Worm (Caenorhabditis elegans) whole organism, L4 larva: ENCODE data around the gene glp-1.

Experiments used
- F10B5.3 ChIP-seq: sonication (generic microtip); optimal IDR thresholded peaks from 2 replicates; lab custom pipeline; 2016; ENCODE audit warnings: mild to moderate bottlenecking, missing genetic modification characterization, missing compliant biosample characterization
- F26F4.8 ChIP-seq: fragments of 200-800 bp; sonication (Bioruptor generic); conservative IDR thresholded peaks from 2 replicates; pipeline ENCODE4 v1.3.6; 2022; ENCODE audit warnings: missing genetic modification characterization, missing compliant biosample characterization
- F44E2.7 ChIP-seq: fragments of 200-800 bp; sonication (Bioruptor generic); IDR thresholded peaks from 2 replicates; pipeline ENCODE4 v2.1.2; 2022; ENCODE audit warnings: missing genetic modification characterization, missing compliant biosample characterization
- T20F7.1 ChIP-seq: fragments of 200-800 bp; sonication (Bioruptor generic); optimal IDR thresholded peaks from 2 replicates; lab custom pipeline; 2018; ENCODE audit warnings: mild to moderate bottlenecking, missing genetic modification characterization, missing compliant biosample characterization
- Y75B8A.6 ChIP-seq: fragments of 200-800 bp; sonication (Bioruptor generic); IDR thresholded peaks from 2 replicates; pipeline ENCODE4 v1.3.6; 2022; ENCODE audit warnings: missing genetic modification reagents, missing genetic modification characterization, missing compliant biosample characterization
- ZK337.2 ChIP-seq: fragments of 200-800 bp; sonication (Bioruptor generic); IDR thresholded peaks from 2 replicates; pipeline ENCODE4 v1.3.6; 2022; ENCODE audit warnings: missing genetic modification reagents, missing genetic modification characterization, missing compliant biosample characterization
- aly-2 ChIP-seq: sonication (generic microtip); optimal IDR thresholded peaks from 2 replicates; lab custom pipeline; 2018; ENCODE audit warnings: missing biosample characterization, missing genetic modification characterization
- arid-1 ChIP-seq: fragments of 200-800 bp; sonication (Bioruptor generic); conservative IDR thresholded peaks from 2 replicates; pipeline ENCODE4 v1.3.6; 2022; ENCODE audit warnings: missing genetic modification reagents, missing genetic modification characterization, missing compliant biosample characterization
- ceh-20 ChIP-seq: fragments of 200-800 bp; sonication (Bioruptor generic); IDR thresholded peaks from 2 replicates; pipeline ENCODE4 v1.3.6; 2022; ENCODE audit warnings: missing genetic modification reagents, missing genetic modification characterization, missing compliant biosample characterization
- ceh-44 ChIP-seq: fragments of 200-800 bp; sonication (Bioruptor generic); IDR thresholded peaks from 2 replicates; pipeline ENCODE4 v1.3.6; 2022; ENCODE audit warnings: missing genetic modification reagents, missing genetic modification characterization, missing compliant biosample characterization
- ctbp-1 ChIP-seq: fragments of 200-800 bp; sonication (Bioruptor generic); IDR thresholded peaks from 2 replicates; pipeline ENCODE4 v1.3.6; 2022; ENCODE audit warnings: missing genetic modification reagents, missing genetic modification characterization, missing compliant biosample characterization
- daf-12 ChIP-seq: fragments of 150-350 bp; optimal IDR thresholded peaks from 2 replicates; lab custom pipeline; 2014; ENCODE audit warnings: missing biosample characterization, missing genetic modification reagents, missing genetic modification characterization
- daf-16 ChIP-seq, 3 experiments: sonication (generic microtip); optimal IDR thresholded peaks; 2 replicates each; lab custom pipeline; 2016 to 2017; ENCODE audit warnings: missing genetic modification characterization in 3 of 3, missing genetic modification reagents in 3 of 3, mild to moderate bottlenecking in 2 of 3, missing compliant biosample characterization in 2 of 3, missing biosample characterization in 1 of 3, moderate library complexity in 1 of 3
- daf-8 ChIP-seq: fragments of 200-800 bp; sonication (Bioruptor generic); IDR thresholded peaks from 2 replicates; pipeline ENCODE4 v1.3.6; 2022; ENCODE audit warnings: missing genetic modification characterization, missing compliant biosample characterization
- dmd-6 ChIP-seq: fragments of 200-800 bp; sonication (Bioruptor generic); IDR thresholded peaks from 2 replicates; pipeline ENCODE4 v1.3.6; 2022; ENCODE audit warnings: missing genetic modification reagents, missing genetic modification characterization, missing compliant biosample characterization
- dve-1 ChIP-seq: sonication (generic microtip); optimal IDR thresholded peaks from 2 replicates; lab custom pipeline; 2017; ENCODE audit warnings: antibody characterized with exemption, mild to moderate bottlenecking, missing genetic modification characterization, missing compliant biosample characterization; ENCODE audit not compliant: insufficient read depth
- egl-27 ChIP-seq: sonication (generic microtip); optimal IDR thresholded peaks from 3 replicates; lab custom pipeline; 2017; ENCODE audit warnings: missing biosample characterization, missing genetic modification reagents, missing genetic modification characterization
- egl-43 ChIP-seq: fragments of 200-800 bp; sonication (Bioruptor generic); IDR thresholded peaks from 2 replicates; pipeline ENCODE4 v1.3.6; 2022; ENCODE audit warnings: missing genetic modification reagents, missing genetic modification characterization, missing compliant biosample characterization
- fkh-10 ChIP-seq: fragments of 150-350 bp; optimal IDR thresholded peaks from 2 replicates; lab custom pipeline; 2014; ENCODE audit warnings: missing biosample characterization, missing genetic modification reagents, missing genetic modification characterization
- gei-8 ChIP-seq: fragments of 200-800 bp; sonication (Bioruptor generic); optimal IDR thresholded peaks from 2 replicates; lab custom pipeline; 2018; ENCODE audit warnings: mild to moderate bottlenecking, missing genetic modification characterization, missing compliant biosample characterization
- hif-1 ChIP-seq, 2 experiments: sonication (generic microtip); optimal IDR thresholded peaks; 2 replicates each; lab custom pipeline; 2016 to 2017; ENCODE audit warnings: missing compliant biosample characterization in 2 of 2, missing genetic modification characterization in 2 of 2, missing genetic modification reagents in 2 of 2, missing genotype in 2 of 2, mild to moderate bottlenecking in 1 of 2
- hlh-30 ChIP-seq: sonication (generic microtip); optimal IDR thresholded peaks from 2 replicates; lab custom pipeline; 2017; ENCODE audit warnings: antibody characterized with exemption, mild to moderate bottlenecking, missing genetic modification characterization, missing compliant biosample characterization; ENCODE audit not compliant: insufficient read depth
- jun-1 ChIP-seq: fragments of 150-350 bp; optimal IDR thresholded peaks from 2 replicates; lab custom pipeline; 2014; ENCODE audit warnings: missing biosample characterization, missing genetic modification reagents, missing genetic modification characterization
- lin-1 ChIP-seq: fragments of 200-800 bp; sonication (Bioruptor generic); IDR thresholded peaks from 2 replicates; pipeline ENCODE4 v1.3.6; 2022; ENCODE audit warnings: missing genetic modification reagents, missing genetic modification characterization, missing compliant biosample characterization
- lin-29 ChIP-seq: fragments of 200-800 bp; sonication (Bioruptor generic); IDR thresholded peaks from 2 replicates; pipeline ENCODE4 v1.3.6; 2022; ENCODE audit warnings: missing genetic modification reagents, missing genetic modification characterization, missing compliant biosample characterization
- lin-38 ChIP-seq: fragments of 200-800 bp; sonication (Bioruptor generic); IDR thresholded peaks from 2 replicates; pipeline ENCODE4 v1.3.6; 2022; ENCODE audit warnings: missing genetic modification reagents, missing genetic modification characterization, missing compliant biosample characterization
- lin-39 ChIP-seq: fragments of 150-350 bp; optimal IDR thresholded peaks from 2 replicates; lab custom pipeline; 2014; ENCODE audit warnings: missing biosample characterization, missing genetic modification reagents, missing genetic modification characterization
- madf-9 ChIP-seq: fragments of 200-800 bp; sonication (Bioruptor generic); conservative IDR thresholded peaks from 2 replicates; pipeline ENCODE4 v1.3.6; 2022; ENCODE audit warnings: missing genetic modification reagents, missing genetic modification characterization, missing compliant biosample characterization
- mdl-1 ChIP-seq, 2 experiments: fragments of 150-350 bp in 1 of 2; sonication (generic microtip) in 1 of 2; optimal IDR thresholded peaks; 2 replicates each; lab custom pipeline; 2014 to 2017; ENCODE audit warnings: missing biosample characterization in 2 of 2, missing genetic modification characterization in 2 of 2
- mes-2 ChIP-seq: sonication (generic microtip); optimal IDR thresholded peaks from 2 replicates; lab custom pipeline; 2016; ENCODE audit warnings: missing genotype, mild to moderate bottlenecking, missing genetic modification characterization, missing compliant biosample characterization; ENCODE audit not compliant: poor library complexity, severe bottlenecking
- nhr-111 ChIP-seq: fragments of 200-800 bp; sonication (Bioruptor generic); optimal IDR thresholded peaks from 2 replicates; lab custom pipeline; 2018; ENCODE audit warnings: mild to moderate bottlenecking, missing genetic modification characterization, missing compliant biosample characterization
- nhr-237 ChIP-seq: sonication (generic microtip); optimal IDR thresholded peaks from 2 replicates; lab custom pipeline; 2017; ENCODE audit warnings: missing biosample characterization, missing genetic modification characterization
- nhr-42 ChIP-seq: fragments of 200-800 bp; sonication (Bioruptor generic); IDR thresholded peaks from 2 replicates; pipeline ENCODE4 v1.3.6; 2022; ENCODE audit warnings: missing genetic modification characterization, missing compliant biosample characterization
- nhr-48 ChIP-seq: sonication (generic microtip); optimal IDR thresholded peaks from 2 replicates; lab custom pipeline; 2016; ENCODE audit warnings: mild to moderate bottlenecking, missing genetic modification characterization, missing compliant biosample characterization
- nhr-77 ChIP-seq: fragments of 150-350 bp; optimal IDR thresholded peaks from 2 replicates; lab custom pipeline; 2014; ENCODE audit warnings: missing biosample characterization, missing genetic modification characterization
- pha-4 ChIP-seq, 2 experiments: fragments of 150-350 bp in 1 of 2; fragments of 200-800 bp in 1 of 2; sonication (Bioruptor generic) in 1 of 2; IDR thresholded peaks in 1 of 2; optimal IDR thresholded peaks in 1 of 2; 2 replicates each; pipeline versions ENCODE4 v1.3.6 to Lab custom; 2014 to 2022; ENCODE audit warnings: missing genetic modification characterization in 2 of 2, missing genetic modification reagents in 2 of 2, missing biosample characterization in 1 of 2, missing compliant biosample characterization in 1 of 2
- rbr-2 ChIP-seq: sonication (generic microtip); optimal IDR thresholded peaks from 2 replicates; lab custom pipeline; 2016; ENCODE audit warnings: missing genotype, missing genetic modification characterization, missing compliant biosample characterization
- saeg-2 ChIP-seq: fragments of 200-800 bp; sonication (Bioruptor generic); IDR thresholded peaks from 2 replicates; pipeline ENCODE4 v1.3.6; 2022; ENCODE audit warnings: missing genetic modification reagents, missing genetic modification characterization, missing compliant biosample characterization
- sdz-12 ChIP-seq: fragments of 200-800 bp; sonication (Bioruptor generic); optimal IDR thresholded peaks from 2 replicates; lab custom pipeline; 2018; ENCODE audit warnings: mild to moderate bottlenecking, missing genetic modification characterization, missing compliant biosample characterization
- set-16 ChIP-seq: fragments of 200-800 bp; sonication (Bioruptor generic); IDR thresholded peaks from 2 replicates; pipeline ENCODE4 v1.3.6; 2022; ENCODE audit warnings: missing genetic modification reagents, missing genetic modification characterization, missing compliant biosample characterization
- tag-97 ChIP-seq: fragments of 200-800 bp; sonication (Bioruptor generic); IDR thresholded peaks from 2 replicates; pipeline ENCODE4 v1.3.6; 2022; ENCODE audit warnings: missing genetic modification characterization, missing compliant biosample characterization
- tra-1 ChIP-seq: fragments of 200-800 bp; sonication (Bioruptor generic); IDR thresholded peaks from 2 replicates; pipeline ENCODE4 v1.3.6; 2022; ENCODE audit warnings: missing genetic modification reagents, missing genetic modification characterization, missing compliant biosample characterization
- unc-39 ChIP-seq: sonication (generic microtip); optimal IDR thresholded peaks from 2 replicates; lab custom pipeline; 2017; ENCODE audit warnings: missing biosample characterization, missing genetic modification characterization
- vab-7 ChIP-seq: fragments of 200-800 bp; sonication (Bioruptor generic); IDR thresholded peaks from 2 replicates; pipeline ENCODE4 v1.3.6; 2022; ENCODE audit warnings: missing genetic modification reagents, missing genetic modification characterization, missing compliant biosample characterization
- zfp-2 ChIP-seq: sonication (generic microtip); optimal IDR thresholded peaks from 2 replicates; lab custom pipeline; 2016; ENCODE audit warnings: mild to moderate bottlenecking, missing genetic modification characterization, missing compliant biosample characterization
- zfp-3 ChIP-seq: fragments of 200-800 bp; sonication (Bioruptor generic); conservative IDR thresholded peaks from 2 replicates; pipeline ENCODE4 v1.3.6; 2022; ENCODE audit warnings: missing genetic modification reagents, missing genetic modification characterization, missing compliant biosample characterization
- zip-2 ChIP-seq: fragments of 150-350 bp; optimal IDR thresholded peaks from 2 replicates; lab custom pipeline; 2014; ENCODE audit warnings: missing biosample characterization, missing genetic modification characterization
- ztf-11 ChIP-seq: fragments of 150-350 bp; optimal IDR thresholded peaks from 2 replicates; lab custom pipeline; 2014; ENCODE audit warnings: missing biosample characterization, missing genetic modification characterization

Gene glp-1

ce11 chrIII:9053740-9054252, 38.2 kb upstream of the glp-1 start, which contains the start of gene R107.5 (continued):
- peak; percentile 86 to 98 for TF ChIP-seq mdl-1 (tag; optimal IDR thresholded peaks at IDR 0.05; lab: Kevin White, UChicago)
- TF ChIP-seq fkh-10 (GFP tag; lab: Kevin White, UChicago), result no peak
- peak; percentile 97 for TF ChIP-seq zfp-3
- peak; percentile 95 for TF ChIP-seq rbr-2 (tag; lab: Kevin White, UChicago)
- TF ChIP-seq sdz-12 (GFP tag; lab: Kevin White, UChicago), result peak; percentile 97
- peak; percentile 93 for TF ChIP-seq madf-9 (GFP tag; lab: Robert Waterston, UW)
- peak; percentile 94 for TF ChIP-seq dve-1 (tag; lab: Kevin White, UChicago)
- TF ChIP-seq F10B5.3 (tag; lab: Kevin White, UChicago), result peak; percentile 48
- peak; percentile 64 for TF ChIP-seq zip-2 (tag; lab: Kevin White, UChicago)
- TF ChIP-seq lin-1, result peak; percentile 92
- TF ChIP-seq nhr-111 (GFP tag; lab: Kevin White, UChicago), result peak; percentile 97
- peak; percentile 92 for TF ChIP-seq set-16 (GFP tag; lab: Robert Waterston, UW)
- peak; percentile 92 for TF ChIP-seq Y75B8A.6 (GFP tag; lab: Robert Waterston, UW)
- TF ChIP-seq daf-12, result no peak
- TF ChIP-seq daf-8 (GFP tag; lab: Robert Waterston, UW), result no peak
- TF ChIP-seq lin-29, result peak; percentile 93
- peak; percentile 97 for TF ChIP-seq hlh-30
- peak; percentile 84 for TF ChIP-seq jun-1 (tag; lab: Kevin White, UChicago)
- peak; percentile 87 for TF ChIP-seq ctbp-1 (GFP tag; lab: Robert Waterston, UW)
- 0 out of 2 replicates have a peak, but pooled peaks have one; percentile 38 for TF ChIP-seq tag-97
- peak; percentile 54 to 93 for TF ChIP-seq daf-16 (GFP tag; optimal IDR thresholded peaks at IDR 0.05; lab: Kevin White, UChicago)
- TF ChIP-seq daf-16 (tag; optimal IDR thresholded peaks at IDR 0.05; lab: Kevin White, UChicago), result peak; percentile 41
- TF ChIP-seq unc-39 (tag; lab: Kevin White, UChicago), result peak; percentile 96
- TF ChIP-seq ZK337.2 (GFP tag; lab: Robert Waterston, UW), result 0 out of 2 replicates have a peak, but pooled peaks have one; percentile 53
- peak; percentile 87 for TF ChIP-seq vab-7 (GFP tag; lab: Robert Waterston, UW)
- TF ChIP-seq F26F4.8 (GFP tag; lab: Robert Waterston, UW), result no peak
- no peak for TF ChIP-seq egl-27 (tag; lab: Kevin White, UChicago)
- no peak for TF ChIP-seq aly-2 (tag; lab: Kevin White, UChicago)
- TF ChIP-seq gei-8 (GFP tag; lab: Kevin White, UChicago), result peak; percentile 96
- no peak for TF ChIP-seq nhr-237 (tag; lab: Kevin White, UChicago)
- TF ChIP-seq mes-2 (tag; lab: Kevin White, UChicago), result peak; percentile 72
- TF ChIP-seq nhr-77 (tag; lab: Kevin White, UChicago), result peak; percentile 74
- no peak for TF ChIP-seq ztf-11 (tag; lab: Kevin White, UChicago)
- TF ChIP-seq lin-39 (tag; lab: Kevin White, UChicago), result no peak
- TF ChIP-seq dmd-6 (GFP tag; lab: Robert Waterston, UW), result peak; percentile 96
- peak; percentile 97 for TF ChIP-seq tra-1 (GFP tag; lab: Robert Waterston, UW)
- peak; percentile 81 for TF ChIP-seq lin-38 (GFP tag; lab: Robert Waterston, UW)
- TF ChIP-seq egl-43 (GFP tag; lab: Robert Waterston, UW), result peak; percentile 92
- TF ChIP-seq ceh-44 (GFP tag; lab: Robert Waterston, UW), result no peak
- TF ChIP-seq pha-4 (GFP tag; IDR thresholded peaks at IDR 0.05; lab: Robert Waterston, UW), result peak; percentile 97
- peak; percentile 26 for TF ChIP-seq pha-4 (tag; optimal IDR thresholded peaks at IDR 0.05; lab: Kevin White, UChicago)
- TF ChIP-seq zfp-2 (tag; lab: Kevin White, UChicago), result peak; percentile 72
- peak; percentile 91 for TF ChIP-seq arid-1 (GFP tag; lab: Robert Waterston, UW)
- peak; percentile 94 for TF ChIP-seq nhr-48 (tag; lab: Kevin White, UChicago)
- peak; percentile 90 for TF ChIP-seq saeg-2 (GFP tag; lab: Robert Waterston, UW)
- 0 out of 2 replicates have a peak, but pooled peaks have one; percentile 8 for TF ChIP-seq F44E2.7 (GFP tag; lab: Robert Waterston, UW)
- peak; percentile 82 for TF ChIP-seq T20F7.1 (GFP tag; lab: Kevin White, UChicago)
- peak; percentile 66 to 86 for TF ChIP-seq hif-1 (tag; optimal IDR thresholded peaks at IDR 0.05; lab: Kevin White, UChicago)
- peak; percentile 89; the same call in 1 of the 2 replicates for TF ChIP-seq nhr-42
- peak; percentile 99 for TF ChIP-seq ceh-20
